Fruit fly (Drosophila melanogaster) whole organism, embryonic: ENCODE results near the gene Kdm5.
A peak's percentile ranks its signal among the peaks of the same experiment; 100 is the strongest.

Experiments used
- BEAF-32 ChIP-seq: fragments of 200-800 bp; sonication (Bioruptor generic); optimal IDR thresholded peaks from 3 replicates; lab custom pipeline; 2017; ENCODE audit warnings: missing biosample characterization, missing genetic modification characterization, mild to moderate bottlenecking, moderate library complexity, missing genetic modification reagents
- CG10565 ChIP-seq: fragments of 200-800 bp; sonication (Bioruptor generic); optimal IDR thresholded peaks from 3 replicates; lab custom pipeline; 2016; ENCODE audit warnings: missing biosample characterization, mild to moderate bottlenecking, missing genetic modification characterization
- CG11085 ChIP-seq: fragments of 200-800 bp; sonication (Bioruptor generic); IDR thresholded peaks from 2 replicates; pipeline ENCODE4 v1.3.6; 2022; ENCODE audit warnings: missing biosample characterization, missing genetic modification characterization
- CG11504 ChIP-seq: fragments of 200-800 bp; sonication (Bioruptor generic); optimal IDR thresholded peaks from 3 replicates; lab custom pipeline; 2019; ENCODE audit warnings: missing biosample characterization, mild to moderate bottlenecking, missing genetic modification characterization, moderate library complexity
- CG12659 ChIP-seq: fragments of 200-800 bp; sonication (Bioruptor generic); optimal IDR thresholded peaks from 3 replicates; lab custom pipeline; 2017; ENCODE audit warnings: mild to moderate bottlenecking, missing biosample characterization, missing genetic modification reagents, missing genetic modification characterization
- CG14710 ChIP-seq: fragments of 200-800 bp; sonication (Bioruptor generic); optimal IDR thresholded peaks from 3 replicates; lab custom pipeline; 2019; ENCODE audit warnings: missing biosample characterization, mild to moderate bottlenecking, missing genetic modification characterization, moderate library complexity
- CG14860 ChIP-seq: fragments of 200-800 bp; sonication (Bioruptor generic); IDR thresholded peaks from 3 replicates; pipeline ENCODE4 v1.3.6; 2022; ENCODE audit warnings: missing biosample characterization, missing genetic modification characterization; ENCODE audit not compliant: partially characterized antibody
- CG15073 ChIP-seq: fragments of 200-800 bp; sonication (Bioruptor generic); optimal IDR thresholded peaks from 2 replicates; lab custom pipeline; 2016; ENCODE audit warnings: missing biosample characterization, missing genetic modification characterization
- CG1529 ChIP-seq: fragments of 200-800 bp; sonication (Bioruptor generic); optimal IDR thresholded peaks from 3 replicates; lab custom pipeline; 2018; ENCODE audit warnings: missing biosample characterization, missing genetic modification characterization
- CG15514 ChIP-seq: fragments of 200-800 bp; sonication (Bioruptor generic); optimal IDR thresholded peaks from 3 replicates; lab custom pipeline; 2017; ENCODE audit warnings: missing biosample characterization, missing genetic modification characterization, mild to moderate bottlenecking, moderate library complexity, missing genetic modification reagents
- CG1603 ChIP-seq: fragments of 200-800 bp; sonication (Bioruptor generic); optimal IDR thresholded peaks from 2 replicates; lab custom pipeline; 2019; ENCODE audit warnings: missing biosample characterization, mild to moderate bottlenecking, missing genetic modification characterization, moderate library complexity
- CG17359 ChIP-seq: fragments of 200-800 bp; sonication (Bioruptor generic); optimal IDR thresholded peaks from 3 replicates; lab custom pipeline; 2018; ENCODE audit warnings: missing biosample characterization, mild to moderate bottlenecking, missing genetic modification characterization, moderate library complexity
- CG2712 ChIP-seq: fragments of 200-800 bp; optimal IDR thresholded peaks from 3 replicates; lab custom pipeline; 2019; ENCODE audit warnings: missing biosample characterization, mild to moderate bottlenecking, missing genetic modification characterization, moderate library complexity
- CG31441 ChIP-seq: fragments of 200-800 bp; sonication (Bioruptor generic); IDR thresholded peaks from 2 replicates; pipeline ENCODE4 v1.3.6; 2022; ENCODE audit warnings: missing biosample characterization, missing genetic modification characterization
- CG34224 ChIP-seq: fragments of 200-800 bp; sonication (Bioruptor generic); IDR thresholded peaks from 3 replicates; pipeline ENCODE4 v1.3.6; 2022; ENCODE audit warnings: missing biosample characterization, missing genetic modification characterization; ENCODE audit not compliant: partially characterized antibody
- CG34422 ChIP-seq: fragments of 200-800 bp; sonication (Bioruptor generic); IDR thresholded peaks from 3 replicates; pipeline ENCODE4 v1.3.6; 2022; ENCODE audit warnings: missing biosample characterization, missing genetic modification characterization
- CG3847 ChIP-seq: fragments of 200-800 bp; sonication (Bioruptor generic); IDR thresholded peaks from 2 replicates; pipeline ENCODE4 v1.3.6; 2022; ENCODE audit warnings: missing biosample characterization, missing genetic modification characterization
- CG4617 ChIP-seq: fragments of 200-800 bp; sonication (Bioruptor generic); optimal IDR thresholded peaks from 3 replicates; lab custom pipeline; 2016; ENCODE audit warnings: missing biosample characterization, missing genetic modification characterization, borderline replicate concordance
- CG5180 ChIP-seq: fragments of 200-800 bp; sonication (Bioruptor generic); optimal IDR thresholded peaks from 3 replicates; lab custom pipeline; 2017; ENCODE audit warnings: missing biosample characterization, missing genetic modification characterization, mild to moderate bottlenecking, moderate library complexity, missing genetic modification reagents
- CG9797 ChIP-seq: fragments of 200-800 bp; sonication (Bioruptor generic); optimal IDR thresholded peaks from 3 replicates; lab custom pipeline; 2018; ENCODE audit warnings: missing biosample characterization, mild to moderate bottlenecking, missing genetic modification characterization
- Dll ChIP-seq: fragments of 200-800 bp; sonication (Bioruptor generic); IDR thresholded peaks from 4 replicates; pipeline ENCODE4 v1.3.6; 2022; ENCODE audit warnings: missing biosample characterization, missing genetic modification characterization; ENCODE audit not compliant: partially characterized antibody
- Dp ChIP-seq: fragments of 200-800 bp; sonication (Bioruptor generic); optimal IDR thresholded peaks from 2 replicates; lab custom pipeline; 2018; ENCODE audit warnings: missing biosample characterization, mild to moderate bottlenecking, missing genetic modification characterization, moderate library complexity
- E2f2 ChIP-seq: fragments of 200-800 bp; sonication (Bioruptor generic); IDR thresholded peaks from 2 replicates; pipeline ENCODE4 v1.3.6; 2022; ENCODE audit warnings: missing biosample characterization, missing genetic modification characterization
- Ets65A ChIP-seq: fragments of 200-800 bp; sonication (Bioruptor generic); peaks from one replicate; lab custom pipeline; 2016; ENCODE audit warnings: missing biosample characterization, missing genetic modification characterization
- Ets97D ChIP-seq: fragments of 200-800 bp; sonication (Bioruptor generic); optimal IDR thresholded peaks from 3 replicates; lab custom pipeline; 2016; ENCODE audit warnings: missing biosample characterization, missing genetic modification characterization
- HLH3B ChIP-seq: fragments of 200-800 bp; sonication (Bioruptor generic); IDR thresholded peaks from 2 replicates; pipeline ENCODE4 v1.3.6; 2022; ENCODE audit warnings: missing biosample characterization, missing genetic modification characterization
- MBD-R2 ChIP-seq: fragments of 200-800 bp; sonication (Bioruptor generic); IDR thresholded peaks from 2 replicates; pipeline ENCODE4 v1.3.6; 2022; ENCODE audit warnings: missing biosample characterization, missing genetic modification characterization
- MESR4 ChIP-seq: fragments of 200-800 bp; sonication (Bioruptor generic); optimal IDR thresholded peaks from 2 replicates; lab custom pipeline; 2018; ENCODE audit warnings: missing biosample characterization, mild to moderate bottlenecking, missing genetic modification characterization, moderate library complexity
- Max ChIP-seq: fragments of 200-800 bp; sonication (Bioruptor generic); optimal IDR thresholded peaks from 2 replicates; lab custom pipeline; 2016; ENCODE audit warnings: missing biosample characterization, mild to moderate bottlenecking, missing genetic modification characterization
- Sin3A ChIP-seq: fragments of >200 bp; optimal IDR thresholded peaks from 2 replicates; lab custom pipeline; 2018
- Sox102F ChIP-seq: fragments of 200-800 bp; sonication (Bioruptor generic); optimal IDR thresholded peaks from 2 replicates; lab custom pipeline; 2018; ENCODE audit warnings: missing biosample characterization, mild to moderate bottlenecking, missing genetic modification characterization, moderate library complexity
- Xrp1 ChIP-seq: fragments of 200-800 bp; sonication (Bioruptor generic); IDR thresholded peaks from 2 replicates; pipeline ENCODE4 v1.3.6; 2022; ENCODE audit warnings: missing biosample characterization, missing genetic modification characterization
- YL-1 ChIP-seq: fragments of 200-800 bp; sonication (Bioruptor generic); optimal IDR thresholded peaks from 3 replicates; lab custom pipeline; 2017; ENCODE audit warnings: missing biosample characterization, mild to moderate bottlenecking, missing genetic modification characterization
- amos ChIP-seq: fragments of 200-800 bp; sonication (Bioruptor generic); IDR thresholded peaks from 2 replicates; pipeline ENCODE4 v1.3.6; 2022; ENCODE audit warnings: missing biosample characterization, missing genetic modification characterization; ENCODE audit not compliant: partially characterized antibody
- az2 ChIP-seq: fragments of 200-800 bp; sonication (Bioruptor generic); optimal IDR thresholded peaks from 3 replicates; lab custom pipeline; 2016; ENCODE audit warnings: missing biosample characterization, missing genetic modification characterization
- fd102C ChIP-seq: fragments of 200-800 bp; sonication (Bioruptor generic); optimal IDR thresholded peaks from 2 replicates; lab custom pipeline; 2018; ENCODE audit warnings: missing biosample characterization, mild to moderate bottlenecking, missing genetic modification characterization, moderate library complexity
- gfzf ChIP-seq: fragments of 200-800 bp; sonication (Bioruptor generic); optimal IDR thresholded peaks from 2 replicates; lab custom pipeline; 2016; ENCODE audit warnings: missing biosample characterization, mild to moderate bottlenecking, missing genetic modification characterization, moderate library complexity
- knrl ChIP-seq: fragments of 200-800 bp; sonication (Bioruptor generic); IDR thresholded peaks from 3 replicates; pipeline ENCODE4 v1.3.6; 2022; ENCODE audit warnings: missing biosample characterization, missing genetic modification characterization; ENCODE audit not compliant: partially characterized antibody
- peb ChIP-seq: fragments of 200-800 bp; sonication (Bioruptor generic); IDR thresholded peaks from 2 replicates; pipeline ENCODE4 v1.3.6; 2022; ENCODE audit warnings: missing biosample characterization, missing genetic modification characterization
- phol ChIP-seq: fragments of 200-800 bp; sonication (Bioruptor generic); optimal IDR thresholded peaks from 3 replicates; lab custom pipeline; 2018; ENCODE audit warnings: missing biosample characterization, mild to moderate bottlenecking, missing genetic modification characterization, moderate library complexity
- pita ChIP-seq: fragments of 200-800 bp; sonication (Bioruptor generic); optimal IDR thresholded peaks from 2 replicates; lab custom pipeline; 2017; ENCODE audit warnings: missing biosample characterization, mild to moderate bottlenecking, missing genetic modification characterization
- psq ChIP-seq: fragments of 200-800 bp; sonication (Bioruptor generic); optimal IDR thresholded peaks from 2 replicates; lab custom pipeline; 2017; ENCODE audit warnings: missing biosample characterization, missing genetic modification characterization
- pzg ChIP-seq: fragments of 200-800 bp; sonication (Bioruptor generic); optimal IDR thresholded peaks from 3 replicates; lab custom pipeline; 2018; ENCODE audit warnings: missing biosample characterization, mild to moderate bottlenecking, missing genetic modification characterization, moderate library complexity
- seq ChIP-seq: fragments of 200-800 bp; sonication (Bioruptor generic); IDR thresholded peaks from 2 replicates; pipeline ENCODE4 v1.3.6; 2022; ENCODE audit warnings: missing biosample characterization, missing genetic modification characterization
- stwl ChIP-seq: fragments of 200-800 bp; sonication (Bioruptor generic); optimal IDR thresholded peaks from 3 replicates; lab custom pipeline; 2018; ENCODE audit warnings: missing biosample characterization, mild to moderate bottlenecking, missing genetic modification characterization, moderate library complexity
- tin ChIP-seq: fragments of 200-800 bp; sonication (Bioruptor generic); optimal IDR thresholded peaks from 3 replicates; lab custom pipeline; 2016; ENCODE audit warnings: missing biosample characterization, missing genetic modification characterization
- trem ChIP-seq: fragments of 200-800 bp; optimal IDR thresholded peaks from 3 replicates; lab custom pipeline; 2019; ENCODE audit warnings: missing biosample characterization, mild to moderate bottlenecking, missing genetic modification characterization, moderate library complexity
- unc-4 ChIP-seq: fragments of 200-800 bp; sonication (Bioruptor generic); IDR thresholded peaks from 2 replicates; pipeline ENCODE4 v1.3.6; 2022; ENCODE audit warnings: missing biosample characterization, missing genetic modification characterization; ENCODE audit not compliant: partially characterized antibody

Kdm5 gene

DNA sequence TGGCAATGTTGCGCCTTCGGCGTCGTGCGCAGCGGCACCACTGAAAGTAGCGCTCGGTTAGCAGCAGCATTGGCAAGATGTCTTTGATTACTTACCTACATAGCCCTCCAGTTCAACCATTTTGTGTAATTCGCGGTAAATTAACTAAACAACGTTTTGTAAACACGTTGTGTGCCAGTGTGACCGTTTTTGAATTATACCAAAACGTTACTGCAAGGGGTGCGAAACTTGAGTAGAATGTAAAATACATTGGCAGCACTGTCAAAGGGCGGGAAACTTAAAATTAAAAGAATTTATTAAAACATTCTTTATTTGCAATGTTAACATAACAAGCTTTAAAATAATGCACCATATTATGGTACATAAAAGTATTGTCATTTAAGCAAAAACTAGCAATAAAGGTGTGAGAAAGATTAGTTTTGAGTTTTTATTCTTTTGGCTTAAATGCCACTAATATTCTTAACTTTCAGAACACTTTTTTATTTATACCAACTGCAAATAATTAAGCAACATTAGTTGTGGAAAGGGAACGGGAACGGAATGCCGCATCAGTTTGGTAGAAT lies 25.1 kb upstream of the Kdm5 start, which contains the start of gene CG9107 (continued):
- 0 out of 2 replicates have a peak, but pooled peaks have one; percentile 31 for TF ChIP-seq Xrp1
- TF ChIP-seq CG12659 (GFP tag; lab: Kevin White, UChicago) = peak; percentile 10
- no peak for TF ChIP-seq tin (GFP tag; lab: Kevin White, UChicago)
- TF ChIP-seq HLH3B (GFP tag; lab: Robert Waterston, UW) = no peak
- peak; percentile 98 for TF ChIP-seq E2f2 (GFP tag; lab: Robert Waterston, UW)
- TF ChIP-seq Sin3A = peak; percentile 29
- TF ChIP-seq MESR4 (GFP tag; lab: Kevin White, UChicago) = peak; percentile 39
- TF ChIP-seq peb = no peak
- 0 out of 2 replicates have a peak, but pooled peaks have one; percentile 11 for TF ChIP-seq CG31441 (GFP tag; lab: Robert Waterston, UW)
- TF ChIP-seq CG1529 (GFP tag; lab: Kevin White, UChicago) = no peak
- peak; percentile 39 for TF ChIP-seq CG15514 (GFP tag; lab: Kevin White, UChicago)
- TF ChIP-seq CG15073 (GFP tag; lab: Kevin White, UChicago) = no peak
- TF ChIP-seq BEAF-32 (GFP tag; lab: Kevin White, UChicago) = peak; percentile 10
- TF ChIP-seq pzg (GFP tag; lab: Kevin White, UChicago) = peak; percentile 92
- peak; percentile 89 for TF ChIP-seq CG9797 (GFP tag; lab: Kevin White, UChicago)
- peak; percentile 18; the same call in 1 of the 2 replicates for TF ChIP-seq amos
- peak; percentile 37; the same call in 1 of the 4 replicates for TF ChIP-seq Dll (GFP tag; lab: Robert Waterston, UW)
- peak; percentile 28 for TF ChIP-seq pita
- no peak for TF ChIP-seq fd102C (GFP tag; lab: Kevin White, UChicago)
- peak; percentile 6 for TF ChIP-seq CG2712 (tag; lab: Kevin White, UChicago)
- peak; percentile 81 for TF ChIP-seq stwl (tag; lab: Kevin White, UChicago)
- TF ChIP-seq Ets97D (GFP tag; lab: Kevin White, UChicago) = peak; percentile 12
- peak; percentile 43; the same call in 1 of the 3 replicates for TF ChIP-seq knrl (GFP tag; lab: Robert Waterston, UW)
- no peak for TF ChIP-seq unc-4 (GFP tag; lab: Robert Waterston, UW)
- TF ChIP-seq Dp = peak; percentile 92
- 0 out of 3 replicates have a peak, but pooled peaks have one; percentile 16 for TF ChIP-seq CG34224 (GFP tag; lab: Robert Waterston, UW)
- peak; percentile 25 for TF ChIP-seq YL-1 (GFP tag; lab: Kevin White, UChicago)
- TF ChIP-seq CG14860 (GFP tag; lab: Robert Waterston, UW) = 0 out of 3 replicates have a peak, but pooled peaks have one; percentile 11
- TF ChIP-seq Ets65A (GFP tag; lab: Kevin White, UChicago) = peak; percentile 69
- TF ChIP-seq CG34422 = 0 out of 3 replicates have a peak, but pooled peaks have one; percentile 38
- no peak for TF ChIP-seq CG5180 (GFP tag; lab: Kevin White, UChicago)
- peak; percentile 63 for TF ChIP-seq phol (tag; lab: Kevin White, UChicago)
- no peak for TF ChIP-seq Sox102F (GFP tag; lab: Kevin White, UChicago)
- TF ChIP-seq az2 (GFP tag; lab: Kevin White, UChicago) = no peak
- TF ChIP-seq CG17359 (tag; lab: Kevin White, UChicago) = peak; percentile 3
- TF ChIP-seq MBD-R2 (GFP tag; lab: Robert Waterston, UW) = peak; percentile 68; the same call in 1 of the 2 replicates
- peak; percentile 90 for TF ChIP-seq trem (tag; lab: Kevin White, UChicago)
- no peak for TF ChIP-seq CG10565
- TF ChIP-seq Max (GFP tag; lab: Kevin White, UChicago) = peak; percentile 47
- no peak for TF ChIP-seq psq (GFP tag; lab: Kevin White, UChicago)
- TF ChIP-seq seq = no peak
- no peak for TF ChIP-seq CG11085 (GFP tag; lab: Robert Waterston, UW)
- peak; percentile 0 for TF ChIP-seq CG11504 (tag; lab: Kevin White, UChicago)
- TF ChIP-seq CG14710 (tag; lab: Kevin White, UChicago) = peak; percentile 64
- peak; percentile 47 for TF ChIP-seq CG4617 (GFP tag; lab: Kevin White, UChicago)
- TF ChIP-seq CG3847 (GFP tag; lab: Robert Waterston, UW) = peak; percentile 24; the same call in 1 of the 2 replicates
- TF ChIP-seq gfzf (GFP tag; lab: Kevin White, UChicago) = peak; percentile 86
- TF ChIP-seq CG1603 = peak; percentile 71
